Worm (Caenorhabditis elegans): ENCODE measurements around the gene chil-22.

Gene chil-22

ce11 chrII:9501955-9502354 is 36.0 kb upstream of the chil-22 start (continued):
- no peak for TF ChIP-seq zfh-2 (GFP tag; conservative IDR thresholded peaks at IDR 0.05)
- TF ChIP-seq K11D2.4 (GFP tag; IDR thresholded peaks at IDR 0.05): no peak
- no peak for TF ChIP-seq hlh-12 (tag; optimal IDR thresholded peaks at IDR 0.05)
- TF ChIP-seq mcd-1 (GFP tag; IDR thresholded peaks at IDR 0.05): no peak
- no peak for TF ChIP-seq somi-1 (GFP tag; optimal IDR thresholded peaks at IDR 0.05)

ce11 chrII:9500926-9501325 is 34.9 kb upstream of the chil-22 start:
- TF ChIP-seq madf-3 (GFP tag; IDR thresholded peaks at IDR 0.05) (no peak), D2030.7 (GFP tag; IDR thresholded peaks at IDR 0.05) (no peak), lin-35 (GFP tag; optimal IDR thresholded peaks at IDR 0.05) (no peak), ztf-22 (GFP tag; optimal IDR thresholded peaks at IDR 0.05) (peak; percentile 56), attf-6 (GFP tag; IDR thresholded peaks at IDR 0.05) (no peak), ceh-40 (GFP tag; IDR thresholded peaks at IDR 0.05) (no peak), lsy-27 (tag; optimal IDR thresholded peaks at IDR 0.05; ENCODE audit: borderline replicate concordance, insufficient read depth) (no peak), pbrm-1 (GFP tag; IDR thresholded peaks at IDR 0.05) (0 out of 2 replicates have a peak, but pooled peaks have one; percentile 23), Y53G8AR.9 (GFP tag; conservative IDR thresholded peaks at IDR 0.05) (no peak), ets-4 (GFP tag; optimal IDR thresholded peaks at IDR 0.05) (peak; percentile 59), athp-1 (tag; optimal IDR thresholded peaks at IDR 0.05) (no peak), nfyb-1 (GFP tag; IDR thresholded peaks at IDR 0.05) (no peak), let-607 (tag; optimal IDR thresholded peaks at IDR 0.05) (peak in 1 of 2 experiments; percentile 68), ztf-25 (GFP tag; IDR thresholded peaks at IDR 0.05) (no peak), egl-44 (GFP tag; IDR thresholded peaks at IDR 0.05) (0 out of 2 replicates have a peak, but pooled peaks have one; percentile 19), Y56A3A.18 (GFP tag; IDR thresholded peaks at IDR 0.05) (0 out of 2 replicates have a peak, but pooled peaks have one; percentile 14), hlh-26 (GFP tag; conservative IDR thresholded peaks at IDR 0.05) (no peak), F37B4.10 (GFP tag; IDR thresholded peaks at IDR 0.05) (no peak), efl-1 (GFP tag; optimal IDR thresholded peaks at IDR 0.05) (no peak), hmg-20 (GFP tag; IDR thresholded peaks at IDR 0.05) (0 out of 2 replicates have a peak, but pooled peaks have one; percentile 22), chd-7 (tag; optimal IDR thresholded peaks at IDR 0.05) (peak; percentile 45), madf-6 (GFP tag; IDR thresholded peaks at IDR 0.05) (no peak), nhr-90 (tag; optimal IDR thresholded peaks at IDR 0.05) (peak; percentile 43), ccch-3 (GFP tag; optimal IDR thresholded peaks at IDR 0.05) (no peak), F22D6.2 (tag; optimal IDR thresholded peaks at IDR 0.05) (no peak), atf-7 (tag; optimal IDR thresholded peaks at IDR 0.05) (peak; percentile 84), sea-2 (GFP tag; IDR thresholded peaks at IDR 0.05) (no peak), akir-1 (GFP tag; optimal IDR thresholded peaks at IDR 0.05) (no peak), ZK185.1 (tag; optimal IDR thresholded peaks at IDR 0.05; ENCODE audit: poor library complexity, severe bottlenecking) (no peak), dpff-1 (tag; optimal IDR thresholded peaks at IDR 0.05) (no peak), ama-1 (optimal IDR thresholded peaks at IDR 0.05) (no peak), ama-1 (GFP tag; optimal IDR thresholded peaks at IDR 0.05) (no peak), tbp1 (GFP tag; optimal IDR thresholded peaks at IDR 0.05) (peak; percentile 23), zfh-2 (GFP tag; conservative IDR thresholded peaks at IDR 0.05) (no peak), madf-10 (tag; optimal IDR thresholded peaks at IDR 0.05) (peak; percentile 47), xnd-1 (tag; optimal IDR thresholded peaks at IDR 0.05) (no peak), hrde-1 (tag; optimal IDR thresholded peaks at IDR 0.05; ENCODE audit: borderline replicate concordance) (no peak), nhr-80 (tag; optimal IDR thresholded peaks at IDR 0.05) (peak; percentile 95), ztf-6 (GFP tag; IDR thresholded peaks at IDR 0.05) (no peak), fkh-3 (tag; optimal IDR thresholded peaks at IDR 0.05) (no peak), B0019.2 (GFP tag; conservative IDR thresholded peaks at IDR 0.05) (no peak), tbx-9 (tag; optimal IDR thresholded peaks at IDR 0.05; ENCODE audit: borderline replicate concordance) (no peak), nhr-120 (GFP tag; IDR thresholded peaks at IDR 0.05) (no peak), lin-26 (GFP tag; IDR thresholded peaks at IDR 0.05) (no peak)
